Fruit fly (Drosophila melanogaster): Measurements from ENCODE around the gene Hipk.

The Hipk gene

DNA sequence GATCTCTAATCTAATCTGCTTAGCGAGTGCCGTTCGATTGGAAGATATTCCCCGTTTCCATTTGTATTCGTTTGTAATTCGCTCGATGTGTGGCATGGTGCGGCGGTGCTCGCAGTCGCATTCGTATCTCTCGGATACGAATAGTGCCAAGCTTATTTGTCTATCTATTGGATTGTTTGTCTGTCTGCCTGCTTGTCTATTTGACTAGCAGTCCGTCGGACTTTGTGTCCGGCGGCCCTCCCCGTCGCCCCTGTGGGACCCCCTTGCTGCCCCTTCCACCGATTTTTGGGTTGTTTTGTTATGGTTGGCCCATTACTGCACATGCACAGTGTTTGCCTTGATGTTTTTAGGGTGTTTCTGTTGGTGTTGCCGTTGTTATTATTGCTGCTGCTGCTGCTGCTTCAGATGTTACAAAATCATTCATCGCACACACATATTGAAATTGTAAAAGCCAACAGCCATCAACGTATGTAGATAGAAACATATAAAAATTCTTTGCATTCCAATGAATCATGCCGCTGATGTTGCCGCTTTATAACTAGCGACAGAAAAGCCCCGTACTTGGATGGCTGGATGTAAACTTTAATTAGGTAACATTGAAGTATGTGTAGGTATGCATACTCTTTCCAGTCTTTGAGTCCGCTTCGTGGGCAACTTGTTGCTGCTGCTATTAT lies 72.0 kb downstream of the Hipk start (continued):
- TF ChIP-seq prd (optimal IDR thresholded peaks at IDR 0.05), result no peak
- TF ChIP-seq prd (GFP tag; IDR thresholded peaks at IDR 0.05), result 0 out of 3 replicates have a peak, but pooled peaks have one; percentile 13
- TF ChIP-seq Asciz (GFP tag; optimal IDR thresholded peaks at IDR 0.05), result peak; percentile 54
- peak; percentile 18 for TF ChIP-seq CG30431 (GFP tag; optimal IDR thresholded peaks at IDR 0.05)
- TF ChIP-seq TFAM (GFP tag; optimal IDR thresholded peaks at IDR 0.05), result no peak
- TF ChIP-seq D19A (tag; optimal IDR thresholded peaks at IDR 0.05), result no peak
- no peak for TF ChIP-seq stwl (tag; optimal IDR thresholded peaks at IDR 0.05)
- TF ChIP-seq CG7271 (tag; optimal IDR thresholded peaks at IDR 0.05), result no peak
- peak; percentile 3 for TF ChIP-seq NfI (GFP tag; optimal IDR thresholded peaks at IDR 0.05)
- no peak for TF ChIP-seq D19B (GFP tag; optimal IDR thresholded peaks at IDR 0.05)
- no peak for TF ChIP-seq Usf (GFP tag; optimal IDR thresholded peaks at IDR 0.05)
- peak; percentile 55 for TF ChIP-seq CG8359 (GFP tag; optimal IDR thresholded peaks at IDR 0.05; ENCODE audit: borderline replicate concordance)
- TF ChIP-seq cad (GFP tag; optimal IDR thresholded peaks at IDR 0.05), result no peak
- peak; percentile 13 for TF ChIP-seq CG7987 (GFP tag; optimal IDR thresholded peaks at IDR 0.05)
- TF ChIP-seq bigmax (GFP tag; optimal IDR thresholded peaks at IDR 0.05), result no peak
- TF ChIP-seq Jarid2 (GFP tag; optimal IDR thresholded peaks at IDR 0.05), result no peak
- no peak for TF ChIP-seq bab2 (GFP tag; optimal IDR thresholded peaks at IDR 0.05)
- peak; percentile 46 for TF ChIP-seq org-1 (GFP tag; optimal IDR thresholded peaks at IDR 0.05)
- no peak for TF ChIP-seq gro (GFP tag; optimal IDR thresholded peaks at IDR 0.05)
- peak; percentile 43; the same call in 2 of the 3 replicates for TF ChIP-seq CG6175 (GFP tag; IDR thresholded peaks at IDR 0.05)
- TF ChIP-seq HmgD (GFP tag; optimal IDR thresholded peaks at IDR 0.05), result no peak
- TF ChIP-seq CG14014 (GFP tag; IDR thresholded peaks at IDR 0.05), result peak; percentile 24; the same call in 1 of the 2 replicates
- TF ChIP-seq CG10274 (GFP tag; optimal IDR thresholded peaks at IDR 0.05), result no peak
- TF ChIP-seq CG31224 (GFP tag; IDR thresholded peaks at IDR 0.05), result no peak
- no peak for TF ChIP-seq Hey (tag; optimal IDR thresholded peaks at IDR 0.05)
- TF ChIP-seq CG34422 (GFP tag; IDR thresholded peaks at IDR 0.05), result no peak
- no peak for TF ChIP-seq run (tag; optimal IDR thresholded peaks at IDR 0.05)
- TF ChIP-seq lilli (GFP tag; optimal IDR thresholded peaks at IDR 0.05), result no peak
- TF ChIP-seq Spps (tag; optimal IDR thresholded peaks at IDR 0.05), result no peak
- peak; percentile 79 for TF ChIP-seq Med (GFP tag)
- TF ChIP-seq CG1024 (GFP tag; IDR thresholded peaks at IDR 0.05), result peak; percentile 49; the same call in 1 of the 2 replicates
- TF ChIP-seq CG4707 (GFP tag; optimal IDR thresholded peaks at IDR 0.05), result peak; percentile 46
- peak; percentile 31 for TF ChIP-seq cg (GFP tag; optimal IDR thresholded peaks at IDR 0.05)
- no peak for TF ChIP-seq CG3838 (GFP tag; optimal IDR thresholded peaks at IDR 0.05)
- TF ChIP-seq Ptx1 (GFP tag; IDR thresholded peaks at IDR 0.05), result no peak
- TF ChIP-seq Mes4 (GFP tag; optimal IDR thresholded peaks at IDR 0.05), result no peak
- TF ChIP-seq Myb (GFP tag; optimal IDR thresholded peaks at IDR 0.05), result no peak
- peak; percentile 99 for TF ChIP-seq sd (tag; optimal IDR thresholded peaks at IDR 0.05)
- TF ChIP-seq oc (tag; optimal IDR thresholded peaks at IDR 0.05), result peak; percentile 89
- TF ChIP-seq mld (GFP tag; IDR thresholded peaks at IDR 0.05; ENCODE audit: partially characterized antibody), result no peak
- TF ChIP-seq pnt (GFP tag; optimal IDR thresholded peaks at IDR 0.05), result no peak
- no peak for TF ChIP-seq Elba2 (GFP tag; optimal IDR thresholded peaks at IDR 0.05)
- peak; percentile 43 for TF ChIP-seq Deaf1 (tag; optimal IDR thresholded peaks at IDR 0.05)
- TF ChIP-seq CG1602 (GFP tag; optimal IDR thresholded peaks at IDR 0.05), result no peak
- peak; percentile 39 for TF ChIP-seq HmgZ (tag; optimal IDR thresholded peaks at IDR 0.05)
- no peak for TF ChIP-seq CG10267 (tag; optimal IDR thresholded peaks at IDR 0.05)
- TF ChIP-seq CG16815 (GFP tag; optimal IDR thresholded peaks at IDR 0.05), result no peak
- 0 out of 2 replicates have a peak, but pooled peaks have one; percentile 15 for TF ChIP-seq Drgx (GFP tag; IDR thresholded peaks at IDR 0.05)
- no peak for TF ChIP-seq Hr3 (GFP tag; optimal IDR thresholded peaks at IDR 0.05)
- no peak for TF ChIP-seq sc (optimal IDR thresholded peaks at IDR 0.05)
- no peak for TF ChIP-seq sc (GFP tag; optimal IDR thresholded peaks at IDR 0.05)

Data from whole organism, embryonic.